Fruit fly (Drosophila melanogaster) whole organism, pupa: ENCODE data around the gene CG46310.
A peak's percentile ranks its signal among the peaks of the same experiment; 100 is the strongest.

ENCODE experiments used
- CG10348 ChIP-seq: fragments of 200-800 bp; sonication (Bioruptor generic); IDR thresholded peaks from 2 replicates; pipeline ENCODE4 v1.3.6; 2022; ENCODE audit warnings: missing biosample characterization, missing genetic modification characterization
- CG12605 ChIP-seq: fragments of 200-800 bp; sonication (Bioruptor generic); IDR thresholded peaks from 2 replicates; pipeline ENCODE4 v1.3.6; 2022; ENCODE audit warnings: missing biosample characterization, missing genetic modification characterization
- CG13204 ChIP-seq: fragments of 200-800 bp; sonication (Bioruptor generic); optimal IDR thresholded peaks from 2 replicates; lab custom pipeline; 2018; ENCODE audit warnings: missing biosample characterization, mild to moderate bottlenecking, missing genetic modification characterization, moderate library complexity
- CG14655 ChIP-seq: fragments of 200-800 bp; sonication (Bioruptor generic); optimal IDR thresholded peaks from 3 replicates; lab custom pipeline; 2017; ENCODE audit warnings: mild to moderate bottlenecking, missing biosample characterization, missing genetic modification reagents, missing genetic modification characterization
- CG15710 ChIP-seq: fragments of 200-800 bp; sonication (Bioruptor generic); optimal IDR thresholded peaks from 2 replicates; lab custom pipeline; 2018; ENCODE audit warnings: missing biosample characterization, mild to moderate bottlenecking, missing genetic modification characterization, moderate library complexity
- CG17806 ChIP-seq: fragments of 200-800 bp; sonication (Bioruptor generic); optimal IDR thresholded peaks from 2 replicates; lab custom pipeline; 2018; ENCODE audit warnings: missing biosample characterization, mild to moderate bottlenecking, missing genetic modification characterization, moderate library complexity
- CG32121 ChIP-seq: fragments of 200-800 bp; sonication (Bioruptor generic); IDR thresholded peaks from 2 replicates; pipeline ENCODE4 v1.3.6; 2022; ENCODE audit warnings: missing biosample characterization, missing genetic modification characterization
- CG34367 ChIP-seq: fragments of 200-800 bp; sonication (Bioruptor generic); optimal IDR thresholded peaks from 2 replicates; lab custom pipeline; 2018; ENCODE audit warnings: missing biosample characterization, mild to moderate bottlenecking, missing genetic modification characterization
- CG4496 ChIP-seq: fragments of 200-800 bp; sonication (Bioruptor generic); IDR thresholded peaks from 3 replicates; pipeline ENCODE4 v1.3.6; 2022; ENCODE audit warnings: missing biosample characterization, missing genetic modification characterization
- CG8159 ChIP-seq: fragments of 200-800 bp; sonication (Bioruptor generic); optimal IDR thresholded peaks from 3 replicates; lab custom pipeline; 2018; ENCODE audit warnings: missing biosample characterization, mild to moderate bottlenecking, missing genetic modification characterization, moderate library complexity
- CG8301 ChIP-seq: fragments of 200-800 bp; sonication (Bioruptor generic); optimal IDR thresholded peaks from 2 replicates; lab custom pipeline; 2018; ENCODE audit warnings: missing biosample characterization, mild to moderate bottlenecking, missing genetic modification characterization
- CG9948 ChIP-seq: fragments of 200-800 bp; sonication (Bioruptor generic); optimal IDR thresholded peaks from 2 replicates; lab custom pipeline; 2018; ENCODE audit warnings: missing biosample characterization, mild to moderate bottlenecking, missing genetic modification characterization, moderate library complexity
- D1 ChIP-seq: fragments of 200-800 bp; sonication (Bioruptor generic); optimal IDR thresholded peaks from 2 replicates; lab custom pipeline; 2018; ENCODE audit warnings: missing biosample characterization, mild to moderate bottlenecking, missing genetic modification characterization, moderate library complexity
- EcR ChIP-seq: fragments of 200-800 bp; sonication (Bioruptor generic); optimal IDR thresholded peaks from 3 replicates; lab custom pipeline; 2019; ENCODE audit warnings: missing biosample characterization, missing genetic modification characterization, mild to moderate bottlenecking, moderate library complexity, missing genetic modification reagents
- Ets98B ChIP-seq: fragments of 200-800 bp; sonication (Bioruptor generic); IDR thresholded peaks from 2 replicates; pipeline ENCODE4 v1.3.6; 2022; ENCODE audit warnings: missing biosample characterization, missing genetic modification characterization
- Pif1A ChIP-seq: fragments of 200-800 bp; sonication (Bioruptor generic); optimal IDR thresholded peaks from 3 replicates; lab custom pipeline; 2016; ENCODE audit warnings: missing biosample characterization, missing genetic modification characterization
- Pif1B ChIP-seq: fragments of 200-800 bp; sonication (Bioruptor generic); optimal IDR thresholded peaks from 3 replicates; lab custom pipeline; 2016; ENCODE audit warnings: missing biosample characterization, missing genetic modification characterization
- Snoo ChIP-seq: fragments of 200-800 bp; sonication (Bioruptor generic); optimal IDR thresholded peaks from 3 replicates; lab custom pipeline; 2017; ENCODE audit warnings: missing biosample characterization, mild to moderate bottlenecking, missing genetic modification characterization, inconsistent platforms
- fd96Ca ChIP-seq: fragments of 200-800 bp; sonication (Bioruptor generic); IDR thresholded peaks from 3 replicates; pipeline ENCODE4 v1.3.6; 2022; ENCODE audit warnings: missing biosample characterization, missing genetic modification characterization
- gl ChIP-seq: fragments of 200-800 bp; sonication (Bioruptor generic); optimal IDR thresholded peaks from 2 replicates; lab custom pipeline; 2018; ENCODE audit warnings: missing biosample characterization, mild to moderate bottlenecking, missing genetic modification characterization
- rn ChIP-seq: fragments of 200-800 bp; sonication (Bioruptor generic); IDR thresholded peaks from 2 replicates; pipeline ENCODE4 v1.3.6; 2022; ENCODE audit warnings: missing biosample characterization, missing genetic modification characterization

The CG46310 gene

DNA sequence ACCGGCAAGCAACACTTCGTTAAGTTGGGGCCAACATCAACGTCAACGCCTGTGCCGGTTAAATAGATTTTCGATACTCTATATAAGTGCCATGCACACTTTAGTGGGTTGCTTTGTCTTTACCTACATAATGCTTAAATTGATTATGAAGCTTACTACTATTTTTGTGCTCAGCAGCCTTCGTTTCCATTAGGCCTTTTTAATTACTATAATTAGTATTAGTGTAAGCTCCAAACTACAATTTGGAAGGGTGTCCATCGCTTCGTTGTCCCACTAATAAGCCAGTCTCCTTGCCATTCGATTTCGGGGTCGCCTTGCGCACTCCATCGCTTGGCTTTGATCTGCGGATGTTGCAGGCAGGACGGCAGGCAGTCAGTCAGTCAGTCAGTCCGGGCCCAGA lies 26.0 kb upstream of the CG46310 start:
- TF ChIP-seq Snoo (tag; lab: Kevin White, UChicago) = peak; percentile 68
- TF ChIP-seq CG32121 (GFP tag; lab: Robert Waterston, UW) = no peak
- peak; percentile 45 for TF ChIP-seq Pif1A (GFP tag; lab: Kevin White, UChicago)
- TF ChIP-seq CG8301 = peak; percentile 37
- peak; percentile 39 for TF ChIP-seq Pif1B
- TF ChIP-seq CG4496 (GFP tag; lab: Robert Waterston, UW) = peak; percentile 49; the same call in 1 of the 3 replicates
- TF ChIP-seq CG9948 (tag; lab: Kevin White, UChicago) = peak; percentile 82
- TF ChIP-seq CG14655 = peak; percentile 52
- TF ChIP-seq CG13204 (GFP tag; lab: Kevin White, UChicago) = peak; percentile 19
- TF ChIP-seq CG15710 (tag; lab: Kevin White, UChicago) = peak; percentile 82
- no peak for TF ChIP-seq CG10348 (GFP tag; lab: Robert Waterston, UW)
- peak; percentile 87 for TF ChIP-seq CG17806 (tag; lab: Kevin White, UChicago)
- peak; percentile 80 for TF ChIP-seq CG8159
- peak; percentile 54; the same call in 2 of the 3 replicates for TF ChIP-seq fd96Ca (GFP tag; lab: Robert Waterston, UW)
- TF ChIP-seq CG12605 (GFP tag; lab: Robert Waterston, UW) = no peak
- TF ChIP-seq gl (tag; lab: Kevin White, UChicago) = peak; percentile 70
- no peak for TF ChIP-seq Ets98B (GFP tag; lab: Robert Waterston, UW)
- TF ChIP-seq EcR (GFP tag; lab: Kevin White, UChicago) = no peak
- TF ChIP-seq rn (GFP tag; lab: Robert Waterston, UW) = peak; percentile 47; the same call in 1 of the 2 replicates
- peak; percentile 76 for TF ChIP-seq CG34367 (tag; lab: Kevin White, UChicago)
- TF ChIP-seq D1 (tag; lab: Kevin White, UChicago) = peak; percentile 27

DNA sequence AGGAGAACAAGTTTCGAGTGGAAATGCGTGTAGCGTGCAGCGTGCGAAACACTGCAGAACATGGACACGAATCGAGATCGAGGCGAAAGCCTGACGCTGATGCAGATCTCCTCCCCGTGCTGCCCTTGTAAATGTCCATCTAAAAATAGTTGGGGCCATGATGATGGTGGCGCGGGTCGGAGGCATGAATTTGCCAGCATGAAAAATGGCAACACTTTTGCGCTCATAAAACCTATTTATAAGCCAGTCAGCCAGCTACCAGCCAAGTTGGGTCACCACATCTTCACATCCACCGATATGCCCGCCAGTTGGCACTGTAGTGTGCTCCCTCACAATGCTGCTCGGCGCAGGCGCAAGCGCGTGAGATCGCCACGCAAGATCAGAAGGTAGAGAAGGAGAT lies 25.2 kb upstream of the CG46310 start:
- TF ChIP-seq CG10348 (GFP tag; lab: Robert Waterston, UW) = no peak
- TF ChIP-seq CG12605 (GFP tag; lab: Robert Waterston, UW) = no peak; the same call in 1 of the 2 replicates
- TF ChIP-seq Pif1A (GFP tag; lab: Kevin White, UChicago) = peak; percentile 14
- peak; percentile 46 for TF ChIP-seq CG4496 (GFP tag; lab: Robert Waterston, UW)
- peak; percentile 30 for TF ChIP-seq Snoo (tag; lab: Kevin White, UChicago)
- peak; percentile 20 for TF ChIP-seq EcR (GFP tag; lab: Kevin White, UChicago)
- TF ChIP-seq CG13204 (GFP tag; lab: Kevin White, UChicago) = peak; percentile 46
- TF ChIP-seq CG17806 (tag; lab: Kevin White, UChicago) = peak; percentile 50
- peak; percentile 62 for TF ChIP-seq CG15710 (tag; lab: Kevin White, UChicago)
- no peak for TF ChIP-seq D1 (tag; lab: Kevin White, UChicago)
- TF ChIP-seq CG9948 (tag; lab: Kevin White, UChicago) = peak; percentile 26
- TF ChIP-seq CG14655 = peak; percentile 54
- TF ChIP-seq Ets98B (GFP tag; lab: Robert Waterston, UW) = no peak
- peak; percentile 31; the same call in 1 of the 3 replicates for TF ChIP-seq fd96Ca (GFP tag; lab: Robert Waterston, UW)
- TF ChIP-seq CG32121 (GFP tag; lab: Robert Waterston, UW) = no peak
- TF ChIP-seq Pif1B = peak; percentile 35
- TF ChIP-seq CG8301 = peak; percentile 52
- TF ChIP-seq gl (tag; lab: Kevin White, UChicago) = peak; percentile 31
- peak; percentile 57 for TF ChIP-seq CG8159

DNA sequence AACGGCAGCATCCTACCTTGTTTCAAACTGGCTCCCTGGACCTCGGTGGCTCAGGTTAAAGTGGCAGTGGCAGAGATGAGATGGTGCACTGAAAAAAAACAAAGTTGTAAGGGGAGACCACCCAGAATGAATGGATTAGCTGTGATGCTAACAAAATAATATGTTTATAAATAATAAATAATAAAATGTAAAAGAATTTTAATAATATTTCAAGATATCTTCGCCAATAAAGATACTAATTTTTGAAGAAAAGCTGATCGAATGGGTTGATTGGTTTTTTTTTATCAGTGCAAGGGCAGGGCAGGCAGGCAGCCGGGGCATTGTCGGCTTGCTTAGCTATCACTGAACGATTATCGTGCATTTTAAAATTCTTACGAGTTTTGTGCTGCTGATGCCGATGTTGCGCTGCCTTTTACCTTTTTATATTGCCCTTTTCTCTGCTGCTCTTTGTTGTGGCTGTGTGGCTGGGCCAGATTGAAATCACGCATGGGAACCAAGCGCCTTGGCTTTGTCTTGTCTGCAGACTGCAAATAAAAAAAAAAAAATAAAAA lies 24.6 kb upstream of the CG46310 start:
- TF ChIP-seq Pif1A (GFP tag; lab: Kevin White, UChicago) (peak; percentile 60), CG9948 (tag; lab: Kevin White, UChicago) (peak; percentile 92), rn (GFP tag; lab: Robert Waterston, UW) (no peak; the same call in 1 of the 2 replicates), CG34367 (tag; lab: Kevin White, UChicago) (peak; percentile 80), D1 (tag; lab: Kevin White, UChicago) (peak; percentile 60), CG17806 (tag; lab: Kevin White, UChicago) (peak; percentile 89), Snoo (tag; lab: Kevin White, UChicago) (peak; percentile 86), CG10348 (GFP tag; lab: Robert Waterston, UW) (no peak), CG14655 (peak; percentile 81), CG15710 (tag; lab: Kevin White, UChicago) (peak; percentile 90), gl (tag; lab: Kevin White, UChicago) (peak; percentile 67), EcR (GFP tag; lab: Kevin White, UChicago) (peak; percentile 71), fd96Ca (GFP tag; lab: Robert Waterston, UW) (peak; percentile 27; the same call in 1 of the 3 replicates), CG12605 (GFP tag; lab: Robert Waterston, UW) (peak; percentile 60), CG32121 (GFP tag; lab: Robert Waterston, UW) (no peak), CG13204 (GFP tag; lab: Kevin White, UChicago) (peak; percentile 70), Pif1B (peak; percentile 78), CG8159 (peak; percentile 93), CG8301 (peak; percentile 63), CG4496 (GFP tag; lab: Robert Waterston, UW) (peak; percentile 57), Ets98B (GFP tag; lab: Robert Waterston, UW) (peak; percentile 17; the same call in 1 of the 2 replicates)

DNA sequence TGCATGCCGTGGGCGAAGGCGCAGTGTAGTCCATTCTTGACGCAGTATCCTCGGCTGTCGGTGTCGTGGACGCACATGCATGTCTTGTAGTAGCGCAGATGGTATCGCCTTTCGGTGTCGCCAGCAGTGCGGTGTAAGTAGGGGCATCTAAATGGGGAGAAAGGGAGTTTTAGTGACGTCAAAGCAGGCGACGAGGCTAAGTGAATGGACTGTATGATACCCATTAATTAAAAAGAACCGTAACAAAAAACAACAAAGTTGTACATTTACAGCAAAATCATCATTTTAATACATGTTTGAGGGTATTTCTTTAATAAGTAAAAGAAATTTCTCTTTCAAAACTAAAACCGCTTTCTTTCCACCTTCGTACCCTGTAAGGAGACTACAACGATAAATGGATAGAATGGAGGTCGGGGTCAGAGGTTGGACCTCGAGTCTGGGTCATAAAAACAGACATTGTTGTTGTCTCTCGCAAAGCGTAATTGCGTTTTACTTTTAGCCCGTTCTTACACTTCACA lies 17.3 kb upstream of the CG46310 start:
- TF ChIP-seq CG32121 (GFP tag; lab: Robert Waterston, UW) = no peak
- no peak for TF ChIP-seq CG34367 (tag; lab: Kevin White, UChicago)
- no peak for TF ChIP-seq CG12605 (GFP tag; lab: Robert Waterston, UW)
- no peak for TF ChIP-seq Pif1A (GFP tag; lab: Kevin White, UChicago)
- TF ChIP-seq CG13204 (GFP tag; lab: Kevin White, UChicago) = no peak
- no peak for TF ChIP-seq CG10348 (GFP tag; lab: Robert Waterston, UW)
- TF ChIP-seq CG8159 = no peak
- no peak for TF ChIP-seq CG8301
- no peak for TF ChIP-seq D1 (tag; lab: Kevin White, UChicago)
- TF ChIP-seq fd96Ca (GFP tag; lab: Robert Waterston, UW) = no peak
- no peak for TF ChIP-seq CG14655
- TF ChIP-seq CG9948 (tag; lab: Kevin White, UChicago) = no peak
- no peak for TF ChIP-seq Pif1B
- TF ChIP-seq gl (tag; lab: Kevin White, UChicago) = no peak
